Worm (Caenorhabditis elegans) whole organism, young adult: ENCODE results near the gene K05F1.6.

Source experiments
- F23B12.7 ChIP-seq: sonication (generic microtip); optimal IDR thresholded peaks from 2 replicates; lab custom pipeline; 2017; ENCODE audit warnings: missing genetic modification characterization, mild to moderate bottlenecking, missing compliant biosample characterization, antibody characterized with exemption, moderate library complexity; ENCODE audit not compliant: insufficient read depth
- F37B4.10 ChIP-seq: fragments of 200-800 bp; sonication (Bioruptor generic); IDR thresholded peaks from 2 replicates; pipeline ENCODE4 v1.3.6; 2022; ENCODE audit warnings: missing genetic modification characterization, missing compliant biosample characterization
- F39B2.1 ChIP-seq: fragments of 200-800 bp; sonication (Bioruptor generic); IDR thresholded peaks from 2 replicates; pipeline ENCODE4 v1.3.6; 2022; ENCODE audit warnings: missing genetic modification reagents, missing genetic modification characterization, missing compliant biosample characterization
- F55B11.4 ChIP-seq: sonication (generic microtip); optimal IDR thresholded peaks from 2 replicates; lab custom pipeline; 2016; ENCODE audit warnings: missing compliant biosample characterization, missing genetic modification characterization, borderline replicate concordance; ENCODE audit not compliant: insufficient read depth
- F57C9.4 ChIP-seq: sonication (generic microtip); optimal IDR thresholded peaks from 2 replicates; lab custom pipeline; 2017; ENCODE audit warnings: mild to moderate bottlenecking, missing genetic modification characterization, missing compliant biosample characterization
- K11D2.4 ChIP-seq: fragments of 200-800 bp; sonication (Bioruptor generic); IDR thresholded peaks from 2 replicates; pipeline ENCODE4 v1.3.6; 2022; ENCODE audit warnings: missing genetic modification reagents, missing genetic modification characterization, missing compliant biosample characterization
- Y56A3A.18 ChIP-seq: fragments of 200-800 bp; sonication (Bioruptor generic); IDR thresholded peaks from 2 replicates; pipeline ENCODE4 v1.3.6; 2022; ENCODE audit warnings: missing genetic modification reagents, missing genetic modification characterization, missing compliant biosample characterization
- ZK185.1 ChIP-seq: sonication (generic microtip); optimal IDR thresholded peaks from 2 replicates; lab custom pipeline; 2016; ENCODE audit warnings: mild to moderate bottlenecking, missing genetic modification characterization, missing compliant biosample characterization; ENCODE audit not compliant: poor library complexity, severe bottlenecking
- attf-3 ChIP-seq: fragments of 200-800 bp; sonication (Bioruptor generic); conservative IDR thresholded peaks from 2 replicates; pipeline ENCODE4 v1.3.6; 2022; ENCODE audit warnings: missing genetic modification reagents, missing genetic modification characterization, missing compliant biosample characterization
- attf-6 ChIP-seq: fragments of 200-800 bp; sonication (Bioruptor generic); IDR thresholded peaks from 2 replicates; pipeline ENCODE4 v1.3.6; 2022; ENCODE audit warnings: missing genetic modification reagents, missing genetic modification characterization, missing compliant biosample characterization
- bed-1 ChIP-seq: fragments of 200-800 bp; sonication (Bioruptor generic); IDR thresholded peaks from 2 replicates; pipeline ENCODE4 v1.3.6; 2022; ENCODE audit warnings: missing genetic modification reagents, missing genetic modification characterization, missing compliant biosample characterization
- ccch-3 ChIP-seq: fragments of 200-800 bp; sonication (Bioruptor generic); optimal IDR thresholded peaks from 2 replicates; lab custom pipeline; 2018; ENCODE audit warnings: mild to moderate bottlenecking, missing genetic modification characterization, missing compliant biosample characterization
- cebp-2 ChIP-seq: fragments of 200-800 bp; sonication (Bioruptor generic); IDR thresholded peaks from 2 replicates; pipeline ENCODE4 v1.3.6; 2022; ENCODE audit warnings: missing genetic modification characterization, missing compliant biosample characterization
- ceh-27 ChIP-seq: fragments of 200-800 bp; sonication (Bioruptor generic); optimal IDR thresholded peaks from 2 replicates; lab custom pipeline; 2018; ENCODE audit warnings: mild to moderate bottlenecking, missing genetic modification characterization, moderate library complexity, missing compliant biosample characterization
- ceh-58 ChIP-seq: fragments of 200-800 bp; sonication (Bioruptor generic); IDR thresholded peaks from 2 replicates; pipeline ENCODE4 v1.3.6; 2022; ENCODE audit warnings: missing genetic modification characterization, missing compliant biosample characterization
- chd-7 ChIP-seq: sonication (generic microtip); optimal IDR thresholded peaks from 2 replicates; lab custom pipeline; 2016; ENCODE audit warnings: mild to moderate bottlenecking, missing genetic modification characterization, moderate library complexity, missing compliant biosample characterization
- dox-1 ChIP-seq: fragments of 200-800 bp; sonication (Bioruptor generic); IDR thresholded peaks from 2 replicates; pipeline ENCODE4 v1.3.6; 2022; ENCODE audit warnings: missing genetic modification reagents, missing genetic modification characterization, missing compliant biosample characterization
- efl-1 ChIP-seq: fragments of 150-350 bp; optimal IDR thresholded peaks from 2 replicates; lab custom pipeline; 2014; ENCODE audit warnings: missing biosample characterization, missing genetic modification reagents, missing genetic modification characterization
- egl-44 ChIP-seq: fragments of 200-800 bp; sonication (Bioruptor generic); IDR thresholded peaks from 2 replicates; pipeline ENCODE4 v1.3.6; 2022; ENCODE audit warnings: missing genetic modification reagents, missing genetic modification characterization, missing compliant biosample characterization
- egrh-3 ChIP-seq: fragments of 200-800 bp; sonication (Bioruptor generic); IDR thresholded peaks from 2 replicates; pipeline ENCODE4 v1.3.6; 2022; ENCODE audit warnings: missing genetic modification reagents, missing genetic modification characterization, missing compliant biosample characterization
- ekl-4 ChIP-seq: fragments of 200-800 bp; sonication (Bioruptor generic); IDR thresholded peaks from 2 replicates; pipeline ENCODE4 v1.3.6; 2022; ENCODE audit warnings: missing genetic modification reagents, missing genetic modification characterization, missing compliant biosample characterization
- ets-4 ChIP-seq: fragments of 200-800 bp; sonication (Bioruptor generic); optimal IDR thresholded peaks from 2 replicates; lab custom pipeline; 2018; ENCODE audit warnings: mild to moderate bottlenecking, missing genetic modification characterization, missing compliant biosample characterization
- fkh-3 ChIP-seq: sonication (generic microtip); optimal IDR thresholded peaks from 2 replicates; lab custom pipeline; 2016; ENCODE audit warnings: mild to moderate bottlenecking, missing genetic modification characterization, missing compliant biosample characterization
- gei-17 ChIP-seq: fragments of 200-800 bp; sonication (Bioruptor generic); optimal IDR thresholded peaks from 2 replicates; lab custom pipeline; 2018; ENCODE audit warnings: mild to moderate bottlenecking, missing genetic modification characterization, missing compliant biosample characterization
- hrde-1 ChIP-seq: sonication (generic microtip); optimal IDR thresholded peaks from 2 replicates; lab custom pipeline; 2016; ENCODE audit warnings: missing genetic modification characterization, mild to moderate bottlenecking, missing compliant biosample characterization, moderate library complexity, missing genotype, missing genetic modification reagents, borderline replicate concordance
- let-526 ChIP-seq: fragments of 200-800 bp; sonication (Bioruptor generic); IDR thresholded peaks from 2 replicates; pipeline ENCODE4 v1.3.6; 2022; ENCODE audit warnings: missing genetic modification reagents, missing genetic modification characterization, missing compliant biosample characterization
- lin-26 ChIP-seq: fragments of 200-800 bp; sonication (Bioruptor generic); IDR thresholded peaks from 2 replicates; pipeline ENCODE4 v1.3.6; 2022; ENCODE audit warnings: missing genetic modification reagents, missing genetic modification characterization, missing compliant biosample characterization
- lin-54 ChIP-seq: fragments of 200-800 bp; sonication (Bioruptor generic); optimal IDR thresholded peaks from 2 replicates; lab custom pipeline; 2018; ENCODE audit warnings: mild to moderate bottlenecking, missing genetic modification characterization, missing compliant biosample characterization
- madf-3 ChIP-seq: fragments of 200-800 bp; sonication (Bioruptor generic); IDR thresholded peaks from 2 replicates; pipeline ENCODE4 v1.3.6; 2022; ENCODE audit warnings: missing genetic modification reagents, missing genetic modification characterization, missing compliant biosample characterization
- mcd-1 ChIP-seq: fragments of 200-800 bp; sonication (Bioruptor generic); IDR thresholded peaks from 2 replicates; pipeline ENCODE4 v1.3.6; 2022; ENCODE audit warnings: missing genetic modification reagents, missing genetic modification characterization, missing compliant biosample characterization
- mxl-1 ChIP-seq: sonication (generic microtip); optimal IDR thresholded peaks from 2 replicates; lab custom pipeline; 2016; ENCODE audit warnings: missing genetic modification characterization, missing compliant biosample characterization
- nfyb-1 ChIP-seq: fragments of 200-800 bp; sonication (Bioruptor generic); IDR thresholded peaks from 2 replicates; pipeline ENCODE4 v1.3.6; 2022; ENCODE audit warnings: missing genetic modification reagents, missing genetic modification characterization, missing compliant biosample characterization
- nhr-179 ChIP-seq: sonication (generic microtip); optimal IDR thresholded peaks from 2 replicates; lab custom pipeline; 2016; ENCODE audit warnings: mild to moderate bottlenecking, missing genetic modification characterization, missing compliant biosample characterization
- nhr-27 ChIP-seq: fragments of 200-800 bp; sonication (Bioruptor generic); optimal IDR thresholded peaks from 2 replicates; lab custom pipeline; 2018; ENCODE audit warnings: mild to moderate bottlenecking, missing genetic modification characterization, moderate library complexity, missing compliant biosample characterization
- nhr-90 ChIP-seq: sonication (generic microtip); optimal IDR thresholded peaks from 2 replicates; lab custom pipeline; 2016; ENCODE audit warnings: missing genotype, mild to moderate bottlenecking, missing genetic modification characterization, missing compliant biosample characterization
- rec-8 ChIP-seq, 2 experiments: sonication (generic microtip); optimal IDR thresholded peaks; 2 replicates each; lab custom pipeline; 2016; ENCODE audit warnings: mild to moderate bottlenecking in 2 of 2, missing genetic modification characterization in 2 of 2, missing genetic modification reagents in 2 of 2, missing genotype in 2 of 2, missing biosample characterization in 1 of 2, missing compliant biosample characterization in 1 of 2, moderate library complexity in 1 of 2
- snpc-1.1 ChIP-seq: sonication (generic microtip); optimal IDR thresholded peaks from 2 replicates; lab custom pipeline; 2017; ENCODE audit warnings: missing genetic modification characterization, mild to moderate bottlenecking, missing compliant biosample characterization, antibody characterized with exemption, moderate library complexity, missing genotype, missing genetic modification reagents; ENCODE audit not compliant: insufficient read depth
- sptf-2 ChIP-seq: fragments of 200-800 bp; sonication (Bioruptor generic); optimal IDR thresholded peaks from 2 replicates; lab custom pipeline; 2018; ENCODE audit warnings: mild to moderate bottlenecking, missing genetic modification characterization, missing compliant biosample characterization
- tbp1 ChIP-seq: fragments of 200-800 bp; sonication (Bioruptor generic); optimal IDR thresholded peaks from 2 replicates; lab custom pipeline; 2018; ENCODE audit warnings: mild to moderate bottlenecking, missing genetic modification characterization, missing compliant biosample characterization
- xnd-1 ChIP-seq: sonication (generic microtip); optimal IDR thresholded peaks from 2 replicates; lab custom pipeline; 2016; ENCODE audit warnings: missing genotype, missing genetic modification reagents, missing genetic modification characterization, missing compliant biosample characterization
- zfh-2 ChIP-seq: fragments of 200-800 bp; sonication (Bioruptor generic); conservative IDR thresholded peaks from 2 replicates; pipeline ENCODE4 v1.3.6; 2022; ENCODE audit warnings: missing genetic modification reagents, missing genetic modification characterization, missing compliant biosample characterization
- ztf-22 ChIP-seq: fragments of 200-800 bp; sonication (Bioruptor generic); optimal IDR thresholded peaks from 2 replicates; lab custom pipeline; 2018; ENCODE audit warnings: mild to moderate bottlenecking, missing genetic modification characterization, moderate library complexity, missing compliant biosample characterization
- ztf-25 ChIP-seq: fragments of 200-800 bp; sonication (Bioruptor generic); IDR thresholded peaks from 2 replicates; pipeline ENCODE4 v1.3.6; 2022; ENCODE audit warnings: missing genetic modification reagents, missing genetic modification characterization, missing compliant biosample characterization
- ztf-28 ChIP-seq: fragments of 200-800 bp; sonication (Bioruptor generic); IDR thresholded peaks from 2 replicates; pipeline ENCODE4 v1.3.6; 2022; ENCODE audit warnings: missing genetic modification reagents, missing genetic modification characterization, missing compliant biosample characterization
- ztf-3 ChIP-seq: fragments of 200-800 bp; sonication (Bioruptor generic); optimal IDR thresholded peaks from 2 replicates; lab custom pipeline; 2018; ENCODE audit warnings: mild to moderate bottlenecking, missing genetic modification characterization, missing compliant biosample characterization

Gene K05F1.6

DNA sequence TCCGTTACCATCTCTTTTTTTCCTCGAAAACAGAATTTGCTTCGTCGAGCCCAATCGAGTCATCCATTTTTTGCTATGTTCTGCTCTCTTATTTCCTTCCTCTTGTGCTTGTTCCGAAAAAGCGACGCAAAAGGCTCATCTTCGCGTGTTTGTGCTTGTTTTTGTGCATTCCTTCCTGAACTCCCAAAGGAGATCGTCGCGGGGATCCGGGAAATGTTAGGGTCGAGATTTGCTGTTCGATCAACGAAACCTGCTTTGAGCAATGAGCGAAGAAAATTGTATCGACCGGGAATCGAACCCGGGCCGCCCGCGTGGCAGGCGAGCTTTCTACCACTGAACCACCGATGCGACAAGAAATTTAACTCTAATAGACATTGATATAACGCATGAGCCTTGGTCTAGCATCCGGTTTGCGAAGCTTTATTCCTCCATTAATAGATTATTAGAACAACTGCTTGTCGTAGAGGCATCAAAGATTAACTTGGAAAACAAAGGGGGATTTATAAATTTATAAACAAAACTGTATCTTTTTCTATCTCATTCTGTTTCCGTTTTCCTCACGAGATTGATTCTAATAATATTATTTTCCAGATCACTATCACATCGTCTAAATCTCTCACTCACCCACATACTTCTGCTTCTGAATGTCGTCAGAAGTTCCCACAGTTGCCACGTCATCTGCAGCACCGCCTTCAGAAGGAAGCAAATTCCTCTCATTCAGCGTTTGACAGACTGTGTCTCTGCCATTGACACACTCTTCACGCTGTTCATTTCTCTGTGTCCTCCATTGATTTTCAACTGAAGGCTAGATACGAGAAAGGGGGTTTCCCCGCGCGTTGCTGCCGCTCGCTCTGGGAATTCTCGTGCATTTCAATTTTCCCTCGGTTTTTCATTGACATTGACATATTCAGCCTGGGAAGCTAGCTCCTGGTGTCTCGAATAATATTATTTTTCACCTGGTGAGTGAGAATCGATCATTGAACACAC, at the start of gene K05F1.6 (continued):
- peak; percentile 31 for TF ChIP-seq snpc-1.1 (tag; lab: Kevin White, UChicago)
- peak; percentile 85 for TF ChIP-seq egl-44 (GFP tag; lab: Robert Waterston, UW)
- TF ChIP-seq ceh-27 (GFP tag; lab: Kevin White, UChicago), result peak; percentile 44
- TF ChIP-seq nhr-27 (tag; lab: Kevin White, UChicago), result peak; percentile 60
- 0 out of 2 replicates have a peak, but pooled peaks have one; percentile 18 for TF ChIP-seq F39B2.1 (GFP tag; lab: Robert Waterston, UW)
- TF ChIP-seq ztf-25 (GFP tag; lab: Robert Waterston, UW), result peak; percentile 88; the same call in 1 of the 2 replicates
- TF ChIP-seq ztf-22, result peak; percentile 12
- TF ChIP-seq madf-3 (GFP tag; lab: Robert Waterston, UW), result 0 out of 2 replicates have a peak, but pooled peaks have one; percentile 43
- peak; percentile 89 for TF ChIP-seq dox-1 (GFP tag; lab: Robert Waterston, UW)
- no peak for TF ChIP-seq gei-17 (GFP tag; lab: Kevin White, UChicago)
- peak; percentile 88 for TF ChIP-seq nfyb-1 (GFP tag; lab: Robert Waterston, UW)
- TF ChIP-seq F23B12.7 (tag; lab: Kevin White, UChicago), result peak; percentile 93
- no peak for TF ChIP-seq ccch-3
- peak; percentile 39 for TF ChIP-seq xnd-1 (tag; lab: Kevin White, UChicago)
- peak; percentile 67; the same call in 1 of the 2 replicates for TF ChIP-seq let-526 (GFP tag; lab: Robert Waterston, UW)
- peak; percentile 83 for TF ChIP-seq chd-7 (tag; lab: Kevin White, UChicago)
- TF ChIP-seq F57C9.4 (tag; lab: Kevin White, UChicago), result no peak
- peak; percentile 77; the same call in 1 of the 2 replicates for TF ChIP-seq attf-6 (GFP tag; lab: Robert Waterston, UW)
- no peak for TF ChIP-seq ztf-3
- TF ChIP-seq nhr-179 (tag; lab: Kevin White, UChicago), result peak; percentile 33
- peak; percentile 66 for TF ChIP-seq fkh-3 (tag; lab: Kevin White, UChicago)
- no peak for TF ChIP-seq F37B4.10
- peak; percentile 95 for TF ChIP-seq lin-26
- no peak; the same call in 1 of the 2 replicates for TF ChIP-seq zfh-2 (GFP tag; lab: Robert Waterston, UW)
- peak; percentile 74 for TF ChIP-seq lin-54
- TF ChIP-seq K11D2.4 (GFP tag; lab: Robert Waterston, UW), result no peak
- no peak; the same call in none of the 2 replicates for TF ChIP-seq Y56A3A.18 (GFP tag; lab: Robert Waterston, UW)
- TF ChIP-seq attf-3 (GFP tag; lab: Robert Waterston, UW), result peak; percentile 48; the same call in 1 of the 2 replicates
- TF ChIP-seq F55B11.4 (tag; lab: Kevin White, UChicago), result no peak
- peak; percentile 95 for TF ChIP-seq tbp1 (GFP tag; lab: Kevin White, UChicago)
- peak; percentile 95 for TF ChIP-seq nhr-90 (tag; lab: Kevin White, UChicago)
- peak; percentile 76 for TF ChIP-seq mxl-1 (tag; lab: Kevin White, UChicago)
- peak; percentile 86 for TF ChIP-seq ztf-28
- TF ChIP-seq ekl-4, result peak; percentile 67; the same call in 1 of the 2 replicates
- TF ChIP-seq efl-1 (GFP tag; lab: Kevin White, UChicago), result no peak
- TF ChIP-seq hrde-1, result peak; percentile 90
- TF ChIP-seq cebp-2 (GFP tag; lab: Robert Waterston, UW), result 0 out of 2 replicates have a peak, but pooled peaks have one; percentile 27
- TF ChIP-seq rec-8 (tag; optimal IDR thresholded peaks at IDR 0.05; lab: Kevin White, UChicago), result peak; percentile 81 to 91
- TF ChIP-seq ceh-58 (GFP tag; lab: Robert Waterston, UW), result no peak
- TF ChIP-seq ZK185.1, result peak; percentile 60
- TF ChIP-seq ets-4 (GFP tag; lab: Kevin White, UChicago), result peak; percentile 60
- TF ChIP-seq mcd-1, result peak; percentile 72
- TF ChIP-seq bed-1 (GFP tag; lab: Robert Waterston, UW), result no peak
- TF ChIP-seq sptf-2 (GFP tag; lab: Kevin White, UChicago), result peak; percentile 80
- TF ChIP-seq egrh-3 (GFP tag; lab: Robert Waterston, UW), result peak; percentile 49; the same call in 1 of the 2 replicates
